Fruit fly (Drosophila melanogaster): ENCODE data around the gene CG43336.

- no peak for TF ChIP-seq ara (GFP tag; IDR thresholded peaks at IDR 0.05)
- no peak for TF ChIP-seq hb (GFP tag; IDR thresholded peaks at IDR 0.05; ENCODE audit: partially characterized antibody)
- no peak for TF ChIP-seq chn (GFP tag; optimal IDR thresholded peaks at IDR 0.05)
- no peak for TF ChIP-seq CG18011 (GFP tag; optimal IDR thresholded peaks at IDR 0.05)
These were observed 43.7 kb downstream of the CG43336 start for dm6 chr3R:15680666-15681065.
